Fruit fly (Drosophila melanogaster) whole organism, prepupa: ENCODE data around the gene CG11912.

ENCODE experiments used
- CG6163 ChIP-seq: fragments of 200-800 bp; sonication (Bioruptor generic); IDR thresholded peaks from 3 replicates; pipeline ENCODE4 v1.3.6; 2022; ENCODE audit warnings: missing biosample characterization, missing genetic modification characterization
- CG6854 ChIP-seq: fragments of 200-800 bp; sonication (Bioruptor generic); optimal IDR thresholded peaks from 2 replicates; lab custom pipeline; 2017; ENCODE audit warnings: missing biosample characterization, mild to moderate bottlenecking, missing genetic modification characterization
- OdsH ChIP-seq: fragments of 200-800 bp; sonication (Bioruptor generic); optimal IDR thresholded peaks from 3 replicates; lab custom pipeline; 2016; ENCODE audit warnings: missing biosample characterization, missing genetic modification characterization
- spab ChIP-seq: fragments of 200-800 bp; sonication (Bioruptor generic); optimal IDR thresholded peaks from 2 replicates; lab custom pipeline; 2017; ENCODE audit warnings: missing biosample characterization, mild to moderate bottlenecking, missing genetic modification characterization, missing genetic modification reagents

dm6 chr2L:271553-271952, 47.5 kb downstream of the CG11912 start, which contains the start of gene Dus1:
- TF ChIP-seq OdsH (GFP tag; lab: Kevin White, UChicago) (no peak), spab (GFP tag; lab: Kevin White, UChicago) (no peak), CG6854 (GFP tag; lab: Kevin White, UChicago) (no peak), CG6163 (GFP tag; lab: Robert Waterston, UW) (no peak)
